Worm (Caenorhabditis elegans) whole organism, early embryonic: ENCODE measurements around the gene C25F9.14.

Experiments
- B0310.2 ChIP-seq: sonication (generic microtip); optimal IDR thresholded peaks from 2 replicates; lab custom pipeline; 2016; ENCODE audit warnings: mild to moderate bottlenecking, missing genetic modification characterization, missing compliant biosample characterization
- F13C5.2 ChIP-seq: sonication (generic microtip); optimal IDR thresholded peaks from 2 replicates; lab custom pipeline; 2017; ENCODE audit warnings: mild to moderate bottlenecking, missing genetic modification characterization, inconsistent platforms, missing compliant biosample characterization
- aly-1 ChIP-seq: sonication (generic microtip); optimal IDR thresholded peaks from 2 replicates; lab custom pipeline; 2016; ENCODE audit warnings: missing genetic modification characterization, missing compliant biosample characterization
- ama-1 ChIP-seq: fragments of 150-350 bp; optimal IDR thresholded peaks from 2 replicates; lab custom pipeline; 2014
- ceh-13 ChIP-seq: fragments of 200-800 bp; sonication (Bioruptor generic); optimal IDR thresholded peaks from 2 replicates; lab custom pipeline; 2018; ENCODE audit warnings: mild to moderate bottlenecking, missing genetic modification characterization, missing compliant biosample characterization
- ceh-36 ChIP-seq: sonication (generic microtip); optimal IDR thresholded peaks from 2 replicates; lab custom pipeline; 2016; ENCODE audit warnings: missing genetic modification characterization, inconsistent platforms, missing compliant biosample characterization
- ets-7 ChIP-seq: sonication (generic microtip); optimal IDR thresholded peaks from 2 replicates; lab custom pipeline; 2016; ENCODE audit warnings: missing genotype, missing genetic modification characterization, missing compliant biosample characterization
- flt-1 ChIP-seq: fragments of 200-800 bp; sonication (Bioruptor generic); IDR thresholded peaks from 2 replicates; pipeline ENCODE4 v1.3.6; 2022; ENCODE audit warnings: missing genetic modification characterization, missing compliant biosample characterization
- hmbx-1 ChIP-seq: sonication (generic microtip); optimal IDR thresholded peaks from 2 replicates; lab custom pipeline; 2016; ENCODE audit warnings: mild to moderate bottlenecking, missing genetic modification characterization, missing compliant biosample characterization
- hmg-4 ChIP-seq: fragments of 200-800 bp; sonication (Bioruptor generic); optimal IDR thresholded peaks from 2 replicates; lab custom pipeline; 2018; ENCODE audit warnings: mild to moderate bottlenecking, missing genetic modification characterization, missing compliant biosample characterization
- hnd-1 ChIP-seq: sonication (generic microtip); optimal IDR thresholded peaks from 2 replicates; lab custom pipeline; 2016; ENCODE audit warnings: missing genetic modification characterization, missing compliant biosample characterization
- pes-1 ChIP-seq: fragments of 200-800 bp; sonication (Bioruptor generic); IDR thresholded peaks from 2 replicates; pipeline ENCODE4 v1.3.6; 2022; ENCODE audit warnings: missing genetic modification reagents, missing genetic modification characterization, missing compliant biosample characterization
- scrt-1 ChIP-seq: fragments of 200-800 bp; sonication (Bioruptor generic); IDR thresholded peaks from 2 replicates; pipeline ENCODE4 v1.3.6; 2022; ENCODE audit warnings: missing genetic modification characterization, missing compliant biosample characterization
- sea-1 ChIP-seq: fragments of 200-800 bp; sonication (Bioruptor generic); conservative IDR thresholded peaks from 2 replicates; pipeline ENCODE4 v1.3.6; 2022; ENCODE audit warnings: missing genetic modification characterization, missing compliant biosample characterization
- tbx-11 ChIP-seq: fragments of 200-800 bp; sonication (Bioruptor generic); IDR thresholded peaks from 2 replicates; pipeline ENCODE4 v1.3.6; 2022; ENCODE audit warnings: missing genetic modification characterization, missing compliant biosample characterization
- tbx-37 ChIP-seq: fragments of 200-800 bp; sonication (Bioruptor generic); conservative IDR thresholded peaks from 2 replicates; pipeline ENCODE4 v1.3.6; 2022; ENCODE audit warnings: missing genetic modification reagents, missing genetic modification characterization, missing compliant biosample characterization
- tra-4 ChIP-seq: sonication (generic microtip); optimal IDR thresholded peaks from 2 replicates; lab custom pipeline; 2017; ENCODE audit warnings: missing genetic modification characterization, missing compliant biosample characterization

Gene C25F9.14

ce11 chrV:19443599-19443998 lies 7.3 kb downstream of the C25F9.14 start:
- TF ChIP-seq ceh-13 (GFP tag; lab: Kevin White, UChicago) (no peak), ets-7 (tag; lab: Kevin White, UChicago) (no peak), ama-1 (no peak), F13C5.2 (tag; lab: Kevin White, UChicago) (no peak), hmg-4 (GFP tag; lab: Kevin White, UChicago) (no peak), flt-1 (no peak), tbx-37 (GFP tag; lab: Robert Waterston, UW) (no peak), aly-1 (tag; lab: Kevin White, UChicago) (no peak)

ce11 chrV:19445442-19445841 lies 9.2 kb downstream of the C25F9.14 start, which contains the start of gene M04C3.1:
M04C3.1 (minus strand) TSS chrV:19445605.
- no peak for TF ChIP-seq ama-1
- TF ChIP-seq hmg-4 (GFP tag; lab: Kevin White, UChicago): no peak
- TF ChIP-seq pes-1 (GFP tag; lab: Robert Waterston, UW): no peak

- no peak for TF ChIP-seq hnd-1
- no peak for TF ChIP-seq pes-1 (GFP tag; lab: Robert Waterston, UW)
- TF ChIP-seq ceh-36: no peak
- no peak for TF ChIP-seq tbx-37 (GFP tag; lab: Robert Waterston, UW)
- TF ChIP-seq F13C5.2 (tag; lab: Kevin White, UChicago): no peak
- TF ChIP-seq ceh-13 (GFP tag; lab: Kevin White, UChicago): no peak
- no peak for TF ChIP-seq aly-1 (tag; lab: Kevin White, UChicago)
- TF ChIP-seq hmbx-1 (tag; lab: Kevin White, UChicago): no peak
- TF ChIP-seq hmg-4 (GFP tag; lab: Kevin White, UChicago): no peak
- TF ChIP-seq sea-1: no peak
- no peak for TF ChIP-seq tbx-11
- TF ChIP-seq ama-1: no peak
- TF ChIP-seq ets-7 (tag; lab: Kevin White, UChicago): no peak
- TF ChIP-seq flt-1: no peak
Observed at ce11 chrV:19448805-19449204, 12.5 kb downstream of the C25F9.14 start, which contains the start of gene M04C3.2. M04C3.2 (minus strand) TSS chrV:19448905.

- TF ChIP-seq ceh-13 (GFP tag; lab: Kevin White, UChicago): no peak
- TF ChIP-seq tbx-11: no peak
- TF ChIP-seq B0310.2 (tag; lab: Kevin White, UChicago): no peak
- TF ChIP-seq ceh-36: no peak
- no peak for TF ChIP-seq hmbx-1 (tag; lab: Kevin White, UChicago)
- TF ChIP-seq tbx-37 (GFP tag; lab: Robert Waterston, UW): no peak
- TF ChIP-seq flt-1: no peak
Observed at ce11 chrV:19449544-19449943, 13.3 kb downstream of the C25F9.14 start, which contains the start of gene M04C3.5. M04C3.5 (plus strand) TSS chrV:19449733.

- TF ChIP-seq flt-1 (no peak), ceh-13 (GFP tag; lab: Kevin White, UChicago) (no peak), hmg-4 (GFP tag; lab: Kevin White, UChicago) (no peak), B0310.2 (tag; lab: Kevin White, UChicago) (no peak), tra-4 (tag; lab: Kevin White, UChicago) (no peak), scrt-1 (GFP tag; lab: Robert Waterston, UW) (no peak), tbx-37 (GFP tag; lab: Robert Waterston, UW) (no peak), hmbx-1 (tag; lab: Kevin White, UChicago) (no peak), ama-1 (no peak), F13C5.2 (tag; lab: Kevin White, UChicago) (no peak), ceh-36 (no peak), hnd-1 (no peak), ets-7 (tag; lab: Kevin White, UChicago) (no peak), pes-1 (GFP tag; lab: Robert Waterston, UW) (no peak), tbx-11 (no peak), sea-1 (no peak), aly-1 (tag; lab: Kevin White, UChicago) (no peak)
Observed at ce11 chrV:19455650-19456049, 19.4 kb downstream of the C25F9.14 start, which contains the start of the genes Y43F8B.13 and Y43F8B.14. Y43F8B.13 (plus strand) TSS chrV:19455950. Y43F8B.14 (minus strand) TSS chrV:19455971.

ce11 chrV:19457120-19457519 lies 20.8 kb downstream of the C25F9.14 start, which contains the start of gene Y43F8B.24:
Y43F8B.24 (plus strand) TSS chrV:19457420.
- TF ChIP-seq ets-7 (tag; lab: Kevin White, UChicago) (no peak), ceh-36 (no peak), sea-1 (no peak), ceh-13 (GFP tag; lab: Kevin White, UChicago) (no peak), aly-1 (tag; lab: Kevin White, UChicago) (no peak), tra-4 (tag; lab: Kevin White, UChicago) (no peak), pes-1 (GFP tag; lab: Robert Waterston, UW) (no peak), hmbx-1 (tag; lab: Kevin White, UChicago) (no peak), scrt-1 (GFP tag; lab: Robert Waterston, UW) (no peak), hnd-1 (no peak), tbx-37 (GFP tag; lab: Robert Waterston, UW) (no peak), flt-1 (no peak), hmg-4 (GFP tag; lab: Kevin White, UChicago) (no peak), ama-1 (no peak), tbx-11 (no peak), F13C5.2 (tag; lab: Kevin White, UChicago) (no peak), B0310.2 (tag; lab: Kevin White, UChicago) (no peak)

ce11 chrV:19462020-19462419 lies 25.7 kb downstream of the C25F9.14 start, which contains the start of gene Y43F8B.15:
Y43F8B.15 (minus strand) TSS chrV:19462120.
- no peak for TF ChIP-seq B0310.2 (tag; lab: Kevin White, UChicago)
- TF ChIP-seq flt-1: no peak
- no peak for TF ChIP-seq F13C5.2 (tag; lab: Kevin White, UChicago)
- TF ChIP-seq hnd-1: no peak
- no peak for TF ChIP-seq aly-1 (tag; lab: Kevin White, UChicago)
- TF ChIP-seq pes-1 (GFP tag; lab: Robert Waterston, UW): no peak
- no peak for TF ChIP-seq scrt-1 (GFP tag; lab: Robert Waterston, UW)
- TF ChIP-seq tra-4 (tag; lab: Kevin White, UChicago): no peak
- TF ChIP-seq ceh-13 (GFP tag; lab: Kevin White, UChicago): no peak
- no peak for TF ChIP-seq hmbx-1 (tag; lab: Kevin White, UChicago)
